Fruit fly (Drosophila melanogaster): ENCODE measurements around the gene Idgf1.
A peak's percentile ranks its signal among the peaks of the same experiment; 100 is the strongest.

The Idgf1 gene

DNA sequence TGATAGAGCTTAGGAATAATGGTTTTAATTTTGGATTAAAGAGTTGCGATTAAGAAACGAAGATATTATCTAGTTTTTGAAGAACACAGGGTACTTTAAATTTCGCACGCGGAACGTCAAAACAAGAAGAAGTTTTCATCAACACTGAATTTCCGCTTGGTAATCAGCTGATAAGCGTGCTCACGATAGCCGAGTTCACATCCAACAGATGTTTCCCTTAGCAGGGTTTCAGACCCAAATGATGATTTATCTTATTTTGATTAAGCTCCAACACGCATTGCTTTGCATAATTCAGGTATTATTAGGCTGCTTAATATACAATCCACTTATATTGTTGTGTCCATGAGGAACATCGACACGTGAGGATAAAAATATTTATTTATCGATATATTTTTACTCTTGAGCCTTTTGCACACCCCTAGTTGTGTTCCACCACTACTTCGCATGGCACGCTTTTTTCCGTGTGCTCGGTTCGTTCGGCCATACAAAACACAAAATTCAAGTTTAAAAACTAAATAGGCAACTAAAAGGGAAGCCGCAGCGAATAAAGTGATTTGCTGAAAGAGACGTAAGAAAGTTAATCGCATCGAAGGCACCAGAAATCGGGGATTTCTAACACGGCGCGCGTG, 46.2 kb downstream of the Idgf1 start, which contains the start of gene Tpr2 (continued):
- TF ChIP-seq CG14965 (GFP tag; optimal IDR thresholded peaks at IDR 0.05; ENCODE audit: borderline replicate concordance) (no peak), Oaz (GFP tag; IDR thresholded peaks at IDR 0.05) (no peak), cwo (GFP tag; optimal IDR thresholded peaks at IDR 0.05) (no peak), PHDP (tag; optimal IDR thresholded peaks at IDR 0.05) (peak; percentile 69), CG10462 (GFP tag; optimal IDR thresholded peaks at IDR 0.05) (peak; percentile 42), Gug (GFP tag; IDR thresholded peaks at IDR 0.05) (no peak), Hr51 (GFP tag; optimal IDR thresholded peaks at IDR 0.05) (peak; percentile 54 to 59), CG18011 (GFP tag; optimal IDR thresholded peaks at IDR 0.05) (peak; percentile 70), CG1602 (GFP tag; optimal IDR thresholded peaks at IDR 0.05) (peak; percentile 17), pros (GFP tag; optimal IDR thresholded peaks at IDR 0.05) (no peak), CHES-1-like (GFP tag; optimal IDR thresholded peaks at IDR 0.05) (peak; percentile 52), CG4282 (GFP tag; optimal IDR thresholded peaks at IDR 0.05) (peak; percentile 53), gcm2 (GFP tag; optimal IDR thresholded peaks at IDR 0.05) (peak; percentile 37), CG13123 (GFP tag; optimal IDR thresholded peaks at IDR 0.05) (peak; percentile 4), eve (GFP tag; optimal IDR thresholded peaks at IDR 0.05) (peak in 1 of 2 experiments; percentile 83), CG7745 (tag; optimal IDR thresholded peaks at IDR 0.05) (peak; percentile 39), knrl (GFP tag; IDR thresholded peaks at IDR 0.05; ENCODE audit: partially characterized antibody) (peak; percentile 96), sim (GFP tag; IDR thresholded peaks at IDR 0.05) (no peak), Max (GFP tag; optimal IDR thresholded peaks at IDR 0.05) (peak; percentile 87), ato (GFP tag; IDR thresholded peaks at IDR 0.05; ENCODE audit: partially characterized antibody) (peak; percentile 66; the same call in 1 of the 2 replicates), sc (optimal IDR thresholded peaks at IDR 0.05) (no peak), sc (GFP tag; optimal IDR thresholded peaks at IDR 0.05) (no peak), zen (tag; optimal IDR thresholded peaks at IDR 0.05) (peak; percentile 65), tx (GFP tag; optimal IDR thresholded peaks at IDR 0.05) (peak; percentile 31), crol (GFP tag; IDR thresholded peaks at IDR 0.05) (no peak), CG11085 (GFP tag; IDR thresholded peaks at IDR 0.05) (no peak), nerfin-2 (GFP tag; IDR thresholded peaks at IDR 0.05; ENCODE audit: partially characterized antibody) (peak; percentile 70), NfI (GFP tag; optimal IDR thresholded peaks at IDR 0.05) (peak; percentile 71), tgo (GFP tag; IDR thresholded peaks at IDR 0.05) (no peak), Asciz (GFP tag; optimal IDR thresholded peaks at IDR 0.05) (peak; percentile 23), CG7372 (GFP tag; IDR thresholded peaks at IDR 0.05) (no peak), jumu (GFP tag; optimal IDR thresholded peaks at IDR 0.05) (peak; percentile 42), disco-r (GFP tag; optimal IDR thresholded peaks at IDR 0.05) (peak; percentile 49), CG11560 (tag; IDR thresholded peaks at IDR 0.05) (0 out of 3 replicates have a peak, but pooled peaks have one; percentile 33), unpg (GFP tag; optimal IDR thresholded peaks at IDR 0.05) (peak; percentile 56), CG34224 (GFP tag; IDR thresholded peaks at IDR 0.05; ENCODE audit: partially characterized antibody) (peak; percentile 96), vvl (GFP tag; IDR thresholded peaks at IDR 0.05) (peak; percentile 80), jigr1 (GFP tag; IDR thresholded peaks at IDR 0.05) (no peak), CG31365 (tag; optimal IDR thresholded peaks at IDR 0.05) (no peak), chm (GFP tag; IDR thresholded peaks at IDR 0.05) (no peak), Rfx (GFP tag; IDR thresholded peaks at IDR 0.05) (peak; percentile 68), CG12219 (GFP tag; optimal IDR thresholded peaks at IDR 0.05) (peak; percentile 29), CG18262 (tag; optimal IDR thresholded peaks at IDR 0.05) (peak; percentile 37), Lim3 (GFP tag; IDR thresholded peaks at IDR 0.05) (no peak), CG15073 (GFP tag; optimal IDR thresholded peaks at IDR 0.05) (no peak), p53 (GFP tag; optimal IDR thresholded peaks at IDR 0.05) (peak; percentile 19), D (optimal IDR thresholded peaks at IDR 0.05) (no peak), D (GFP tag; optimal IDR thresholded peaks at IDR 0.05) (no peak), CG7786 (GFP tag; optimal IDR thresholded peaks at IDR 0.05) (peak; percentile 30), CG11456 (GFP tag; IDR thresholded peaks at IDR 0.05) (0 out of 3 replicates have a peak, but pooled peaks have one; percentile 40), CG8478 (optimal IDR thresholded peaks at IDR 0.05) (no peak)
